Worm (Caenorhabditis elegans) whole organism, L3 larva: Measurements from ENCODE around the gene C05G5.3.

Experiments used
- ZK546.5 ChIP-seq: sonication (generic microtip); optimal IDR thresholded peaks from 2 replicates; lab custom pipeline; 2017; ENCODE audit warnings: missing biosample characterization, missing genetic modification characterization
- nhr-76 ChIP-seq: fragments of 150-350 bp; sonication (generic microtip); optimal IDR thresholded peaks from 5 replicates; lab custom pipeline; 2014; ENCODE audit warnings: missing biosample characterization, missing genetic modification characterization

DNA sequence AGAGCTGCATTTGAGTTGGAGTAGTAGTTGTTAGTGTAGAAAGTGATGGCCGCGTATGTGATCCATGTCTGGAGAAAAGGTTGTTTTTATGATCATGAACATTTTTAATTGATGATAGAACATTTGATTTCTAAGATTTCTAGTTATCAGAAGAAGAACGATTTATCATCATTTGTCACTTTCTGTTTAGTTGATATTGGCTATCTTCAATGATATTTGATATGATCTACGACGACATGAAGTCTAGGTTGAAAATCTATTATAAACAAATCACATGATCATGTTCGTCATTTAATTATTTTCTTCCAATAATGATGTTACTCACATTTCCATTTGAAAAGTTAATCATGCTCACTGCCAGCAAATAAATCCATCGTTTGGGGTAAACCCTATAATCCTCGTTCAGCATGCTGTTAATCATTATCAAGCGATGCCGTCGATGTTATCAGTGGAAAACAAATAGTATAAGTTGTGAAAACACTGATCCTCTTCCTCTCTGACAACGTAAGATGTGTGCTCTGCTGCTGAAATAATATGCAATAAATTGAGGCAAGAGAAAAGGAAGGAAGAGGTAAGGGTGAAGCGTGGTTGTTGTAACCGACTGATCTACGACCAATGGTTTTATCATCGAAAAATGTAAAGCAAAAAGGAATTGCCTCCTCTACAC is 14.7 kb downstream of the C05G5.3 start:
- TF ChIP-seq nhr-76, result no peak
- no peak for TF ChIP-seq ZK546.5
